Fruit fly (Drosophila melanogaster) whole organism, embryonic: Measurements from ENCODE around the gene CG43271.

Experiments used
- CG10147 ChIP-seq: fragments of 200-800 bp; sonication (Bioruptor generic); optimal IDR thresholded peaks from 2 replicates; lab custom pipeline; 2019; ENCODE audit warnings: missing biosample characterization, mild to moderate bottlenecking, missing genetic modification characterization, moderate library complexity
- CG10321 ChIP-seq: fragments of 200-800 bp; sonication (Bioruptor generic); IDR thresholded peaks from 2 replicates; pipeline ENCODE4 v1.3.6; 2022; ENCODE audit warnings: missing biosample characterization, missing genetic modification characterization
- CG10565 ChIP-seq: fragments of 200-800 bp; sonication (Bioruptor generic); optimal IDR thresholded peaks from 3 replicates; lab custom pipeline; 2016; ENCODE audit warnings: missing biosample characterization, mild to moderate bottlenecking, missing genetic modification characterization
- CG11093 ChIP-seq: fragments of 200-800 bp; sonication (Bioruptor generic); IDR thresholded peaks from 3 replicates; pipeline ENCODE4 v1.3.6; 2022; ENCODE audit warnings: missing biosample characterization, missing genetic modification characterization
- CG14441 ChIP-seq: fragments of 200-800 bp; sonication (Bioruptor generic); IDR thresholded peaks from 2 replicates; pipeline ENCODE4 v1.3.6; 2022; ENCODE audit warnings: missing biosample characterization, missing genetic modification characterization
- CG14860 ChIP-seq: fragments of 200-800 bp; sonication (Bioruptor generic); IDR thresholded peaks from 3 replicates; pipeline ENCODE4 v1.3.6; 2022; ENCODE audit warnings: missing biosample characterization, missing genetic modification characterization; ENCODE audit not compliant: partially characterized antibody
- CG1603 ChIP-seq: fragments of 200-800 bp; sonication (Bioruptor generic); optimal IDR thresholded peaks from 2 replicates; lab custom pipeline; 2019; ENCODE audit warnings: missing biosample characterization, mild to moderate bottlenecking, missing genetic modification characterization, moderate library complexity
- CG1792 ChIP-seq: fragments of 200-800 bp; sonication (Bioruptor generic); optimal IDR thresholded peaks from 2 replicates; lab custom pipeline; 2016; ENCODE audit warnings: missing biosample characterization, missing genetic modification characterization
- CG18619 ChIP-seq: fragments of 200-800 bp; sonication (Bioruptor generic); optimal IDR thresholded peaks from 3 replicates; lab custom pipeline; 2017; ENCODE audit warnings: missing biosample characterization, mild to moderate bottlenecking, missing genetic modification characterization
- CG31441 ChIP-seq: fragments of 200-800 bp; sonication (Bioruptor generic); IDR thresholded peaks from 2 replicates; pipeline ENCODE4 v1.3.6; 2022; ENCODE audit warnings: missing biosample characterization, missing genetic modification characterization
- CG32767 ChIP-seq: fragments of 200-800 bp; sonication (Bioruptor generic); IDR thresholded peaks from 2 replicates; pipeline ENCODE4 v1.3.6; 2022; ENCODE audit warnings: missing biosample characterization, missing genetic modification characterization
- CG33213 ChIP-seq: fragments of 200-800 bp; sonication (Bioruptor generic); optimal IDR thresholded peaks from 3 replicates; lab custom pipeline; 2016; ENCODE audit warnings: missing biosample characterization, missing genetic modification characterization
- CG3726 ChIP-seq: fragments of 200-800 bp; sonication (Bioruptor generic); IDR thresholded peaks from 3 replicates; pipeline ENCODE4, ENCODE4 v1.3.6; 2022; ENCODE audit warnings: missing biosample characterization, missing genetic modification characterization
- CG4617 ChIP-seq: fragments of 200-800 bp; sonication (Bioruptor generic); optimal IDR thresholded peaks from 3 replicates; lab custom pipeline; 2016; ENCODE audit warnings: missing biosample characterization, missing genetic modification characterization, borderline replicate concordance
- CG5245 ChIP-seq: fragments of 200-800 bp; sonication (Bioruptor generic); optimal IDR thresholded peaks from 3 replicates; lab custom pipeline; 2016; ENCODE audit warnings: missing biosample characterization, missing genetic modification characterization
- CG6272 ChIP-seq: fragments of 200-800 bp; sonication (Bioruptor generic); IDR thresholded peaks from 2 replicates; pipeline ENCODE4 v1.3.6; 2022; ENCODE audit warnings: missing biosample characterization, missing genetic modification characterization
- CG7987 ChIP-seq: fragments of 200-800 bp; sonication (Bioruptor generic); optimal IDR thresholded peaks from 2 replicates; lab custom pipeline; 2018; ENCODE audit warnings: missing biosample characterization, mild to moderate bottlenecking, missing genetic modification characterization, moderate library complexity
- CG8388 ChIP-seq: fragments of 200-800 bp; sonication (Bioruptor generic); optimal IDR thresholded peaks from 2 replicates; lab custom pipeline; 2019; ENCODE audit warnings: missing biosample characterization, mild to moderate bottlenecking, missing genetic modification characterization, moderate library complexity
- CG9727 ChIP-seq: fragments of 200-800 bp; sonication (Bioruptor generic); optimal IDR thresholded peaks from 3 replicates; lab custom pipeline; 2017; ENCODE audit warnings: missing biosample characterization, mild to moderate bottlenecking, missing genetic modification characterization
- CkIIα-i1 ChIP-seq: fragments of 200-800 bp; sonication (Bioruptor generic); IDR thresholded peaks from 2 replicates; pipeline ENCODE4 v1.3.6; 2022; ENCODE audit warnings: missing biosample characterization, missing genetic modification characterization
- Dfd ChIP-seq, 2 experiments: fragments of >200 bp; optimal IDR thresholded peaks; 2 replicates each; lab custom pipeline; 2017; ENCODE audit warnings: missing biosample characterization in 2 of 2, missing genetic modification characterization in 2 of 2
- E2f1 ChIP-seq: fragments of 200-800 bp; sonication (Bioruptor generic); IDR thresholded peaks from 2 replicates; pipeline ENCODE4 v1.3.6; 2022; ENCODE audit warnings: missing biosample characterization, missing genetic modification characterization
- Eip74EF ChIP-seq, 2 experiments: fragments of 200-800 bp in 1 of 2; fragments of >200 bp in 1 of 2; sonication (Bioruptor generic) in 1 of 2; optimal IDR thresholded peaks; 2 replicates each; lab custom pipeline; 2017 to 2019; ENCODE audit warnings: missing biosample characterization in 2 of 2, missing genetic modification characterization in 2 of 2, mild to moderate bottlenecking in 1 of 2, moderate library complexity in 1 of 2
- HLH3B ChIP-seq: fragments of 200-800 bp; sonication (Bioruptor generic); IDR thresholded peaks from 2 replicates; pipeline ENCODE4 v1.3.6; 2022; ENCODE audit warnings: missing biosample characterization, missing genetic modification characterization
- Mad ChIP-seq: fragments of 200-800 bp; sonication (Bioruptor generic); optimal IDR thresholded peaks from 2 replicates; lab custom pipeline; 2016; ENCODE audit warnings: missing biosample characterization, missing genetic modification characterization
- NK7.1 ChIP-seq: fragments of 200-800 bp; sonication (Bioruptor generic); optimal IDR thresholded peaks from 3 replicates; lab custom pipeline; 2016; ENCODE audit warnings: missing biosample characterization, missing genetic modification characterization
- Oli ChIP-seq: fragments of 200-800 bp; sonication (Bioruptor generic); optimal IDR thresholded peaks from 2 replicates; lab custom pipeline; 2018; ENCODE audit warnings: missing biosample characterization, mild to moderate bottlenecking, missing genetic modification characterization, moderate library complexity
- Sry-β ChIP-seq: fragments of 200-800 bp; sonication (Bioruptor generic); optimal IDR thresholded peaks from 2 replicates; lab custom pipeline; 2018; ENCODE audit warnings: missing biosample characterization, mild to moderate bottlenecking, missing genetic modification characterization, moderate library complexity
- Sry-δ ChIP-seq: fragments of 200-800 bp; sonication (Bioruptor generic); optimal IDR thresholded peaks from 2 replicates; lab custom pipeline; 2016; ENCODE audit warnings: missing biosample characterization, missing genetic modification characterization
- Trl ChIP-seq, 3 experiments: fragments of >200 bp in 2 of 3; fragments of 200-800 bp in 1 of 3; sonication (Bioruptor generic) in 1 of 3; optimal IDR thresholded peaks; 2 replicates in 1 of 3; 3 replicates in 2 of 3; lab custom pipeline; 2016 to 2017; ENCODE audit warnings: missing biosample characterization in 1 of 3, missing genetic modification characterization in 1 of 3
- Vsx1 ChIP-seq: fragments of 200-800 bp; sonication (Bioruptor generic); optimal IDR thresholded peaks from 2 replicates; lab custom pipeline; 2017; ENCODE audit warnings: missing biosample characterization, mild to moderate bottlenecking, missing genetic modification characterization, missing genetic modification reagents
- YL-1 ChIP-seq: fragments of 200-800 bp; sonication (Bioruptor generic); optimal IDR thresholded peaks from 3 replicates; lab custom pipeline; 2017; ENCODE audit warnings: missing biosample characterization, mild to moderate bottlenecking, missing genetic modification characterization
- bab2 ChIP-seq: fragments of 200-800 bp; sonication (Bioruptor generic); optimal IDR thresholded peaks from 2 replicates; lab custom pipeline; 2016; ENCODE audit warnings: missing biosample characterization, missing genetic modification characterization
- bowl ChIP-seq: fragments of 200-800 bp; sonication (Bioruptor generic); IDR thresholded peaks from 2 replicates; pipeline ENCODE4 v1.3.6; 2022; ENCODE audit warnings: missing biosample characterization, missing genetic modification characterization
- cad ChIP-seq: fragments of >200 bp; optimal IDR thresholded peaks from 2 replicates; lab custom pipeline; 2017; ENCODE audit warnings: missing biosample characterization, missing genetic modification characterization
- croc ChIP-seq: fragments of 200-800 bp; sonication (Bioruptor generic); conservative IDR thresholded peaks from 3 replicates; pipeline ENCODE4 v1.3.6; 2022; ENCODE audit warnings: missing biosample characterization, missing genetic modification characterization
- disco-r ChIP-seq: fragments of 200-800 bp; sonication (Bioruptor generic); optimal IDR thresholded peaks from 2 replicates; lab custom pipeline; 2016; ENCODE audit warnings: missing biosample characterization, missing genetic modification characterization
- esg ChIP-seq: fragments of 200-800 bp; sonication (Bioruptor generic); conservative IDR thresholded peaks from 2 replicates; pipeline ENCODE4 v1.3.6; 2022; ENCODE audit warnings: missing biosample characterization, missing genetic modification characterization
- gcm2 ChIP-seq: fragments of 200-800 bp; sonication (Bioruptor generic); optimal IDR thresholded peaks from 2 replicates; lab custom pipeline; 2016; ENCODE audit warnings: missing biosample characterization, missing genetic modification characterization
- kah ChIP-seq: fragments of 200-800 bp; sonication (Bioruptor generic); optimal IDR thresholded peaks from 2 replicates; lab custom pipeline; 2018; ENCODE audit warnings: missing biosample characterization, mild to moderate bottlenecking, missing genetic modification characterization
- klu ChIP-seq: fragments of 200-800 bp; sonication (Bioruptor generic); IDR thresholded peaks from 2 replicates; pipeline ENCODE4 v1.3.6; 2022; ENCODE audit warnings: missing biosample characterization, missing genetic modification characterization
- lmd ChIP-seq: fragments of 200-800 bp; sonication (Bioruptor generic); IDR thresholded peaks from 2 replicates; pipeline ENCODE4 v1.3.6; 2022; ENCODE audit warnings: missing biosample characterization, missing genetic modification characterization
- pfk ChIP-seq: fragments of 200-800 bp; sonication (Bioruptor generic); optimal IDR thresholded peaks from 2 replicates; lab custom pipeline; 2018; ENCODE audit warnings: missing biosample characterization, mild to moderate bottlenecking, missing genetic modification characterization, moderate library complexity
- row ChIP-seq: fragments of 200-800 bp; sonication (Bioruptor generic); IDR thresholded peaks from 3 replicates; pipeline ENCODE4 v1.3.6; 2022; ENCODE audit warnings: missing biosample characterization, missing genetic modification characterization
- salm ChIP-seq: fragments of 200-800 bp; sonication (Bioruptor generic); optimal IDR thresholded peaks from 2 replicates; lab custom pipeline; 2018; ENCODE audit warnings: missing biosample characterization, mild to moderate bottlenecking, missing genetic modification characterization
- shn ChIP-seq: fragments of 200-800 bp; sonication (Bioruptor generic); optimal IDR thresholded peaks from 3 replicates; lab custom pipeline; 2016; ENCODE audit warnings: missing biosample characterization, missing genetic modification characterization
- sim ChIP-seq: fragments of 200-800 bp; sonication (Bioruptor generic); IDR thresholded peaks from 2 replicates; pipeline ENCODE4 v1.3.6; 2022; ENCODE audit warnings: missing biosample characterization, missing genetic modification characterization
- sr ChIP-seq: fragments of 200-800 bp; sonication (Bioruptor generic); IDR thresholded peaks from 3 replicates; pipeline ENCODE4 v1.3.6; 2022; ENCODE audit warnings: missing biosample characterization, missing genetic modification characterization
- toy ChIP-seq: fragments of 200-800 bp; sonication (Bioruptor generic); IDR thresholded peaks from 2 replicates; pipeline ENCODE4 v1.3.6; 2022; ENCODE audit warnings: missing biosample characterization, missing genetic modification characterization
- vnd ChIP-seq: fragments of 200-800 bp; sonication (Bioruptor generic); IDR thresholded peaks from 3 replicates; pipeline ENCODE4 v1.3.6; 2022; ENCODE audit warnings: missing biosample characterization, missing genetic modification characterization; ENCODE audit not compliant: partially characterized antibody
- yki ChIP-seq: fragments of >200 bp; optimal IDR thresholded peaks from 3 replicates; lab custom pipeline; 2018
- zen ChIP-seq: fragments of 200-800 bp; sonication (Bioruptor generic); optimal IDR thresholded peaks from 3 replicates; lab custom pipeline; 2018; ENCODE audit warnings: missing biosample characterization, mild to moderate bottlenecking, missing genetic modification characterization, moderate library complexity

The CG43271 gene

dm6 chr2L:17921527-17921926, 6.7 kb upstream of the CG43271 start (continued):
- no peak for TF ChIP-seq CkIIα-i1
- no peak for TF ChIP-seq shn (GFP tag; lab: Kevin White, UChicago)
- no peak for TF ChIP-seq CG5245 (GFP tag; lab: Kevin White, UChicago)
- TF ChIP-seq bowl (GFP tag; lab: Robert Waterston, UW): no peak
- TF ChIP-seq toy: no peak
- no peak for TF ChIP-seq CG14860 (GFP tag; lab: Robert Waterston, UW)
- no peak for TF ChIP-seq kah (GFP tag; lab: Kevin White, UChicago)
- no peak for TF ChIP-seq Vsx1 (GFP tag; lab: Kevin White, UChicago)
- no peak for TF ChIP-seq sim
- no peak for TF ChIP-seq NK7.1
- no peak for TF ChIP-seq CG4617 (GFP tag; lab: Kevin White, UChicago)
- no peak for TF ChIP-seq E2f1 (GFP tag; lab: Robert Waterston, UW)
- no peak for TF ChIP-seq Eip74EF (GFP tag; optimal IDR thresholded peaks at IDR 0.05; lab: Kevin White, UChicago)
- no peak for TF ChIP-seq CG6272 (GFP tag; lab: Robert Waterston, UW)
- TF ChIP-seq Mad (GFP tag; lab: Kevin White, UChicago): no peak
- no peak for TF ChIP-seq CG10147 (GFP tag; lab: Kevin White, UChicago)
- no peak for TF ChIP-seq Dfd (GFP tag; optimal IDR thresholded peaks at IDR 0.05; lab: Kevin White, UChicago)
- 0 out of 2 replicates have a peak, but pooled peaks have one; percentile 5 for TF ChIP-seq lmd
- no peak for TF ChIP-seq vnd (GFP tag; lab: Robert Waterston, UW)
- TF ChIP-seq CG10321 (GFP tag; lab: Robert Waterston, UW): no peak
- no peak for TF ChIP-seq cad (GFP tag; lab: Kevin White, UChicago)
- no peak for TF ChIP-seq esg
- no peak for TF ChIP-seq CG10565 (GFP tag; lab: Kevin White, UChicago)
- 0 out of 2 replicates have a peak, but pooled peaks have one; percentile 29 for TF ChIP-seq CG31441 (GFP tag; lab: Robert Waterston, UW)
- TF ChIP-seq salm (tag; lab: Kevin White, UChicago): no peak
- TF ChIP-seq CG18619 (GFP tag; lab: Kevin White, UChicago): no peak
- TF ChIP-seq CG11093: no peak
- no peak for TF ChIP-seq pfk (GFP tag; lab: Kevin White, UChicago)
- TF ChIP-seq CG32767 (GFP tag; lab: Robert Waterston, UW): no peak
- TF ChIP-seq CG3726 (GFP tag; lab: Robert Waterston, UW): no peak
- no peak for TF ChIP-seq bab2 (GFP tag; lab: Kevin White, UChicago)
- no peak for TF ChIP-seq gcm2 (GFP tag; lab: Kevin White, UChicago)
- no peak for TF ChIP-seq CG1792 (GFP tag; lab: Kevin White, UChicago)
- TF ChIP-seq Oli (tag; lab: Kevin White, UChicago): peak; percentile 14
- no peak for TF ChIP-seq YL-1 (GFP tag; lab: Kevin White, UChicago)
- TF ChIP-seq row (GFP tag; lab: Robert Waterston, UW): no peak; the same call in 2 of the 3 replicates
- TF ChIP-seq Sry-β (GFP tag; lab: Kevin White, UChicago): no peak
- TF ChIP-seq CG1603: peak; percentile 40
- no peak for TF ChIP-seq croc (GFP tag; lab: Robert Waterston, UW)
- no peak for TF ChIP-seq disco-r (GFP tag; lab: Kevin White, UChicago)
- TF ChIP-seq CG8388 (GFP tag; lab: Kevin White, UChicago): no peak
- TF ChIP-seq klu (GFP tag; lab: Robert Waterston, UW): no peak
- TF ChIP-seq yki (lab: Kevin White, UChicago): no peak
- TF ChIP-seq CG14441 (GFP tag; lab: Robert Waterston, UW): 0 out of 2 replicates have a peak, but pooled peaks have one; percentile 6
- no peak for TF ChIP-seq zen (tag; lab: Kevin White, UChicago)
- TF ChIP-seq sr (GFP tag; lab: Robert Waterston, UW): no peak
- no peak for TF ChIP-seq Trl (optimal IDR thresholded peaks at IDR 0.05; lab: Kevin White, UChicago)
- no peak for TF ChIP-seq Trl (GFP tag; optimal IDR thresholded peaks at IDR 0.05; lab: Kevin White, UChicago)
- no peak for TF ChIP-seq HLH3B
- no peak for TF ChIP-seq CG7987 (GFP tag; lab: Kevin White, UChicago)
- no peak for TF ChIP-seq CG9727
- no peak for TF ChIP-seq CG33213
- TF ChIP-seq Sry-δ (GFP tag; lab: Kevin White, UChicago): no peak
